Worm (Caenorhabditis elegans) whole organism, L1 larva: ENCODE results near the gene pcn-1.

Source experiments
- C16A3.4 ChIP-seq: fragments of 150-350 bp; optimal IDR thresholded peaks from 2 replicates; lab custom pipeline; 2014; ENCODE audit warnings: missing biosample characterization, missing genetic modification characterization
- lin-15B ChIP-seq: fragments of 150-350 bp; sonication (generic microtip); optimal IDR thresholded peaks from 3 replicates; lab custom pipeline; 2014; ENCODE audit warnings: missing biosample characterization, missing genetic modification characterization
- nhr-28 ChIP-seq: fragments of 150-350 bp; optimal IDR thresholded peaks from 2 replicates; lab custom pipeline; 2014; ENCODE audit warnings: missing biosample characterization, missing genetic modification characterization

ce11 chrIV:4051539-4051938 is 2.3 kb upstream of the pcn-1 start, which contains the start of gene wrt-5:
- TF ChIP-seq lin-15B (tag; lab: Kevin White, UChicago), result no peak
- no peak for TF ChIP-seq C16A3.4 (tag; lab: Kevin White, UChicago)
- TF ChIP-seq nhr-28 (tag; lab: Kevin White, UChicago), result no peak
